Worm (Caenorhabditis elegans): ENCODE results near the gene ghi-1.

ghi-1 gene

ce11 chrII:11652679-11653174 is 6.2 kb downstream of the ghi-1 start, which contains the start of the genes rad-23 and rpn-12:
Gene rad-23, minus strand, starts transcription at chrII:11652729.
Gene rpn-12, plus strand, starts transcription at chrII:11653124.
- TF ChIP-seq mdl-1 (tag; optimal IDR thresholded peaks at IDR 0.05) (no peak), mml-1 (tag; optimal IDR thresholded peaks at IDR 0.05) (no peak), jun-1 (tag; optimal IDR thresholded peaks at IDR 0.05) (peak; percentile 19), nfya-1 (tag; optimal IDR thresholded peaks at IDR 0.05; ENCODE audit: insufficient read depth) (peak; percentile 83), nhr-237 (tag; optimal IDR thresholded peaks at IDR 0.05) (no peak), lsy-12 (tag; optimal IDR thresholded peaks at IDR 0.05) (no peak), R02D3.7 (tag; optimal IDR thresholded peaks at IDR 0.05) (peak; percentile 87), unc-62 (GFP tag; optimal IDR thresholded peaks at IDR 0.05) (no peak), nhr-12 (tag; optimal IDR thresholded peaks at IDR 0.05) (no peak), snpc-4 (tag; optimal IDR thresholded peaks at IDR 0.05) (peak; percentile 40), aly-2 (tag; optimal IDR thresholded peaks at IDR 0.05) (no peak), daf-12 (tag; optimal IDR thresholded peaks at IDR 0.05) (no peak), skn-1 (tag; optimal IDR thresholded peaks at IDR 0.05) (peak; percentile 100), nhr-25 (tag; optimal IDR thresholded peaks at IDR 0.05) (peak; percentile 26), pha-4 (tag; optimal IDR thresholded peaks at IDR 0.05) (peak; percentile 90), pqm-1 (tag; optimal IDR thresholded peaks at IDR 0.05) (no peak), lin-39 (tag; optimal IDR thresholded peaks at IDR 0.05) (peak; percentile 69), nhr-76 (tag; optimal IDR thresholded peaks at IDR 0.05) (no peak), nhr-23 (tag; optimal IDR thresholded peaks at IDR 0.05) (peak; percentile 78), eor-1 (tag; optimal IDR thresholded peaks at IDR 0.05) (no peak), fkh-10 (GFP tag; optimal IDR thresholded peaks at IDR 0.05) (no peak), elt-3 (tag; optimal IDR thresholded peaks at IDR 0.05) (no peak), fos-1 (tag; optimal IDR thresholded peaks at IDR 0.05) (no peak), ztf-11 (tag; optimal IDR thresholded peaks at IDR 0.05) (no peak), elt-2 (tag; optimal IDR thresholded peaks at IDR 0.05) (peak; percentile 40), egl-5 (tag; optimal IDR thresholded peaks at IDR 0.05) (peak; percentile 94), zag-1 (tag; optimal IDR thresholded peaks at IDR 0.05) (no peak), fkh-2 (tag; optimal IDR thresholded peaks at IDR 0.05) (no peak), nhr-43 (tag; optimal IDR thresholded peaks at IDR 0.05; ENCODE audit: poor library complexity, severe bottlenecking) (peak; percentile 28), ZK546.5 (tag; optimal IDR thresholded peaks at IDR 0.05) (no peak), lin-15B (tag; optimal IDR thresholded peaks at IDR 0.05) (peak; percentile 83)

ce11 chrII:11657079-11657478 is 10.5 kb downstream of the ghi-1 start, which contains the start of gene nep-1:
Gene nep-1, minus strand, starts transcription at chrII:11657179.
- TF ChIP-seq ZK546.5 (tag; optimal IDR thresholded peaks at IDR 0.05) (no peak), nhr-23 (tag; optimal IDR thresholded peaks at IDR 0.05) (peak; percentile 13)

DNA sequence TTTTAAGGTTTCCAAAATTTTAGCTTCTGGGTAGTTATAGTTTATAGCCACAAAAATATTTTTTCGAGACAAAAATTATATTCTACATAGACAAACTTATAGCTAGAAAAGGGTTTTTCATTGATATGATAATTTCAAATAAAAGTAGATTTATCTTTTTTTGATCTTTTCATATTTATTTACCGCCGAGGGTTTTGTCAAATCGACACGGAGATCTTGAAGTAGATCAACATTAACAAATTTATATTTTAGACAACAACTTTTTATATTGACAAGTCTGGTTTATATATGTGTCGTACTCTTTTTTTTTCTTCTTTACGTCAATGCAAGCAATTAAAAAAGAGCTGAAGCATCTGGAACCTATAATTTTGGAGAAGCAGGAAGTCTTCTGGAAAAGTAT is 12.3 kb downstream of the ghi-1 start:
- TF ChIP-seq daf-12 (tag; optimal IDR thresholded peaks at IDR 0.05) = no peak
- TF ChIP-seq nhr-76 (tag; optimal IDR thresholded peaks at IDR 0.05) = no peak
- TF ChIP-seq tbx-2 (tag; optimal IDR thresholded peaks at IDR 0.05) = no peak
- no peak for TF ChIP-seq sea-2 (GFP tag; optimal IDR thresholded peaks at IDR 0.05)
- no peak for TF ChIP-seq nhr-11 (tag; optimal IDR thresholded peaks at IDR 0.05)
- no peak for TF ChIP-seq nhr-67 (tag; optimal IDR thresholded peaks at IDR 0.05)
- TF ChIP-seq jun-1 (tag; optimal IDR thresholded peaks at IDR 0.05) = no peak
- TF ChIP-seq hmg-11 (tag; optimal IDR thresholded peaks at IDR 0.05) = no peak
- TF ChIP-seq fos-1 (tag; optimal IDR thresholded peaks at IDR 0.05) = no peak
- TF ChIP-seq nhr-43 (tag; optimal IDR thresholded peaks at IDR 0.05; ENCODE audit: poor library complexity, severe bottlenecking) = no peak
- no peak for TF ChIP-seq unc-39 (tag; optimal IDR thresholded peaks at IDR 0.05)
- no peak for TF ChIP-seq egl-27 (tag; optimal IDR thresholded peaks at IDR 0.05)

Data from whole organism, L3 larva.